Worm (Caenorhabditis elegans) whole organism, L2 larva: ENCODE measurements around the gene znf-474.

ENCODE experiments used
- aly-2 ChIP-seq: fragments of 150-350 bp; optimal IDR thresholded peaks from 2 replicates; lab custom pipeline; 2014; ENCODE audit warnings: missing biosample characterization, missing genetic modification characterization
- ama-1 ChIP-seq: fragments of 150-350 bp; optimal IDR thresholded peaks from 2 replicates; lab custom pipeline; 2018; ENCODE audit warnings: inconsistent platforms
- elt-1 ChIP-seq: fragments of 150-350 bp; optimal IDR thresholded peaks from 2 replicates; lab custom pipeline; 2014; ENCODE audit warnings: missing biosample characterization, missing genetic modification characterization
- fos-1 ChIP-seq: fragments of 150-350 bp; optimal IDR thresholded peaks from 2 replicates; lab custom pipeline; 2014; ENCODE audit warnings: missing biosample characterization, missing genetic modification characterization
- lin-13 ChIP-seq: fragments of 150-350 bp; optimal IDR thresholded peaks from 2 replicates; lab custom pipeline; 2014; ENCODE audit warnings: missing biosample characterization, missing genetic modification reagents, missing genetic modification characterization
- mdl-1 ChIP-seq, 2 experiments: fragments of 150-350 bp in 1 of 2; sonication (generic microtip) in 1 of 2; optimal IDR thresholded peaks; 2 replicates each; lab custom pipeline; 2017; ENCODE audit warnings: missing biosample characterization in 2 of 2, missing genetic modification characterization in 2 of 2
- nhr-10 ChIP-seq: sonication (generic microtip); optimal IDR thresholded peaks from 2 replicates; lab custom pipeline; 2017; ENCODE audit warnings: missing biosample characterization, missing genetic modification characterization
- nhr-11 ChIP-seq: fragments of 150-350 bp; optimal IDR thresholded peaks from 2 replicates; lab custom pipeline; 2014; ENCODE audit warnings: missing biosample characterization, missing genetic modification characterization
- nhr-12 ChIP-seq: fragments of 150-350 bp; optimal IDR thresholded peaks from 2 replicates; lab custom pipeline; 2014; ENCODE audit warnings: missing biosample characterization, missing genetic modification characterization
- nhr-23 ChIP-seq: fragments of 150-350 bp; optimal IDR thresholded peaks from 2 replicates; lab custom pipeline; 2014; ENCODE audit warnings: missing biosample characterization, missing genetic modification reagents, missing genetic modification characterization
- nhr-237 ChIP-seq: fragments of 150-350 bp; optimal IDR thresholded peaks from 2 replicates; lab custom pipeline; 2014; ENCODE audit warnings: missing biosample characterization, missing genetic modification characterization
- zag-1 ChIP-seq: fragments of 150-350 bp; optimal IDR thresholded peaks from 2 replicates; lab custom pipeline; 2014; ENCODE audit warnings: missing biosample characterization, missing genetic modification characterization
- ztf-11 ChIP-seq: sonication (generic microtip); optimal IDR thresholded peaks from 2 replicates; lab custom pipeline; 2017; ENCODE audit warnings: missing biosample characterization, missing genetic modification characterization

ce11 chrX:12186592-12186991 lies 36.9 kb downstream of the znf-474 start:
- TF ChIP-seq nhr-237 (tag; lab: Kevin White, UChicago) (no peak), nhr-10 (tag; lab: Kevin White, UChicago) (no peak), nhr-23 (tag; lab: Kevin White, UChicago) (no peak), ama-1 (lab: Kevin White, UChicago) (no peak), zag-1 (no peak), ztf-11 (tag; lab: Kevin White, UChicago) (no peak), aly-2 (no peak), nhr-11 (tag; lab: Kevin White, UChicago) (no peak), lin-13 (GFP tag; lab: Kevin White, UChicago) (no peak), fos-1 (tag; lab: Kevin White, UChicago) (no peak), mdl-1 (tag; optimal IDR thresholded peaks at IDR 0.05; lab: Kevin White, UChicago) (no peak), elt-1 (tag; lab: Kevin White, UChicago) (no peak), nhr-12 (no peak)
